Worm (Caenorhabditis elegans) whole organism, L4 larva: ENCODE data around the gene C08F11.17.

Experiments
- F10B5.3 ChIP-seq: sonication (generic microtip); optimal IDR thresholded peaks from 2 replicates; lab custom pipeline; 2016; ENCODE audit warnings: mild to moderate bottlenecking, missing genetic modification characterization, missing compliant biosample characterization
- F44E2.7 ChIP-seq: fragments of 200-800 bp; sonication (Bioruptor generic); IDR thresholded peaks from 2 replicates; pipeline ENCODE4 v2.1.2; 2022; ENCODE audit warnings: missing genetic modification characterization, missing compliant biosample characterization
- F49E8.2 ChIP-seq: sonication (generic microtip); optimal IDR thresholded peaks from 2 replicates; lab custom pipeline; 2016; ENCODE audit warnings: missing compliant biosample characterization, mild to moderate bottlenecking, missing genetic modification characterization, borderline replicate concordance
- Y48G9A.11 ChIP-seq: fragments of 200-800 bp; sonication (Bioruptor generic); IDR thresholded peaks from 2 replicates; pipeline ENCODE4 v1.3.6; 2022; ENCODE audit warnings: missing genetic modification reagents, missing genetic modification characterization, missing compliant biosample characterization
- ama-1 ChIP-seq: fragments of 150-350 bp; optimal IDR thresholded peaks from 2 replicates; lab custom pipeline; 2014; ENCODE audit warnings: inconsistent platforms, mixed read lengths
- ceh-44 ChIP-seq: fragments of 200-800 bp; sonication (Bioruptor generic); IDR thresholded peaks from 2 replicates; pipeline ENCODE4 v1.3.6; 2022; ENCODE audit warnings: missing genetic modification reagents, missing genetic modification characterization, missing compliant biosample characterization
- daf-16 ChIP-seq, 3 experiments: sonication (generic microtip); optimal IDR thresholded peaks; 2 replicates each; lab custom pipeline; 2016 to 2017; ENCODE audit warnings: missing genetic modification characterization in 3 of 3, missing genetic modification reagents in 3 of 3, mild to moderate bottlenecking in 2 of 3, missing compliant biosample characterization in 2 of 3, missing biosample characterization in 1 of 3, moderate library complexity in 1 of 3
- dve-1 ChIP-seq: sonication (generic microtip); optimal IDR thresholded peaks from 2 replicates; lab custom pipeline; 2017; ENCODE audit warnings: antibody characterized with exemption, mild to moderate bottlenecking, missing genetic modification characterization, missing compliant biosample characterization; ENCODE audit not compliant: insufficient read depth
- hlh-11 ChIP-seq: fragments of 200-800 bp; sonication (Bioruptor generic); optimal IDR thresholded peaks from 2 replicates; lab custom pipeline; 2018; ENCODE audit warnings: mild to moderate bottlenecking, missing genetic modification characterization, missing compliant biosample characterization
- lim-7 ChIP-seq: fragments of 200-800 bp; sonication (Bioruptor generic); IDR thresholded peaks from 2 replicates; pipeline ENCODE4 v1.3.6; 2022; ENCODE audit warnings: missing genetic modification characterization, missing compliant biosample characterization
- lin-15B ChIP-seq: fragments of 150-350 bp; sonication (generic microtip); optimal IDR thresholded peaks from 3 replicates; lab custom pipeline; 2014; ENCODE audit warnings: missing biosample characterization, missing genetic modification characterization
- lsy-2 ChIP-seq, 2 experiments: fragments of 150-350 bp in 1 of 2; sonication (generic microtip) in 1 of 2; optimal IDR thresholded peaks; 2 replicates each; lab custom pipeline; 2014 to 2017; ENCODE audit warnings: missing biosample characterization in 2 of 2, missing genetic modification characterization in 2 of 2
- mdt-29 ChIP-seq: fragments of 200-800 bp; sonication (Bioruptor generic); IDR thresholded peaks from 2 replicates; pipeline ENCODE4 v1.3.6; 2022; ENCODE audit warnings: missing genetic modification reagents, missing genetic modification characterization, missing compliant biosample characterization
- nhr-102 ChIP-seq: sonication (generic microtip); optimal IDR thresholded peaks from 2 replicates; lab custom pipeline; 2016; ENCODE audit warnings: mild to moderate bottlenecking, missing genetic modification characterization, moderate library complexity, missing compliant biosample characterization
- nhr-237 ChIP-seq: sonication (generic microtip); optimal IDR thresholded peaks from 2 replicates; lab custom pipeline; 2017; ENCODE audit warnings: missing biosample characterization, missing genetic modification characterization
- nhr-28 ChIP-seq: fragments of 150-350 bp; optimal IDR thresholded peaks from 2 replicates; lab custom pipeline; 2014; ENCODE audit warnings: missing biosample characterization, missing genetic modification characterization
- nhr-41 ChIP-seq: fragments of 200-800 bp; sonication (Bioruptor generic); IDR thresholded peaks from 2 replicates; pipeline ENCODE4 v1.3.6; 2022; ENCODE audit warnings: missing genetic modification reagents, missing genetic modification characterization, missing compliant biosample characterization
- nhr-42 ChIP-seq: fragments of 200-800 bp; sonication (Bioruptor generic); IDR thresholded peaks from 2 replicates; pipeline ENCODE4 v1.3.6; 2022; ENCODE audit warnings: missing genetic modification characterization, missing compliant biosample characterization
- nhr-6 ChIP-seq: fragments of 150-350 bp; optimal IDR thresholded peaks from 2 replicates; lab custom pipeline; 2014; ENCODE audit warnings: missing biosample characterization, missing genetic modification characterization
- nhr-77 ChIP-seq: fragments of 150-350 bp; optimal IDR thresholded peaks from 2 replicates; lab custom pipeline; 2014; ENCODE audit warnings: missing biosample characterization, missing genetic modification characterization
- pha-4 ChIP-seq, 2 experiments: fragments of 150-350 bp in 1 of 2; fragments of 200-800 bp in 1 of 2; sonication (Bioruptor generic) in 1 of 2; IDR thresholded peaks in 1 of 2; optimal IDR thresholded peaks in 1 of 2; 2 replicates each; pipeline versions ENCODE4 v1.3.6 to Lab custom; 2014 to 2022; ENCODE audit warnings: missing genetic modification characterization in 2 of 2, missing genetic modification reagents in 2 of 2, missing biosample characterization in 1 of 2, missing compliant biosample characterization in 1 of 2
- php-3 ChIP-seq: fragments of 200-800 bp; sonication (Bioruptor generic); IDR thresholded peaks from 2 replicates; pipeline ENCODE4 v1.3.6; 2022; ENCODE audit warnings: missing genetic modification reagents, missing genetic modification characterization, missing compliant biosample characterization
- pqm-1 ChIP-seq: sonication (generic microtip); optimal IDR thresholded peaks from 2 replicates; lab custom pipeline; 2017; ENCODE audit warnings: missing biosample characterization, missing genetic modification characterization
- sdz-12 ChIP-seq: fragments of 200-800 bp; sonication (Bioruptor generic); optimal IDR thresholded peaks from 2 replicates; lab custom pipeline; 2018; ENCODE audit warnings: mild to moderate bottlenecking, missing genetic modification characterization, missing compliant biosample characterization
- snpc-1.2 ChIP-seq: fragments of 200-800 bp; sonication (Bioruptor generic); IDR thresholded peaks from 2 replicates; pipeline ENCODE4 v1.3.6; 2022; ENCODE audit warnings: missing genetic modification reagents, missing genetic modification characterization, missing compliant biosample characterization
- snpc-4 ChIP-seq: fragments of 150-350 bp; optimal IDR thresholded peaks from 2 replicates; lab custom pipeline; 2014; ENCODE audit warnings: missing biosample characterization, missing genetic modification characterization
- spr-1 ChIP-seq: sonication (generic microtip); optimal IDR thresholded peaks from 2 replicates; lab custom pipeline; 2016; ENCODE audit warnings: mild to moderate bottlenecking, missing genetic modification characterization, missing compliant biosample characterization
- unc-39 ChIP-seq: sonication (generic microtip); optimal IDR thresholded peaks from 2 replicates; lab custom pipeline; 2017; ENCODE audit warnings: missing biosample characterization, missing genetic modification characterization
- unc-62 ChIP-seq, 3 experiments: fragments of 150-350 bp in 1 of 3; sonication (generic microtip); optimal IDR thresholded peaks in 2 of 3; peaks in 1 of 3; 1 replicate in 1 of 3; 2 replicates in 2 of 3; lab custom pipeline; 2014 to 2017; ENCODE audit warnings: missing biosample characterization in 3 of 3, missing genetic modification characterization in 3 of 3, missing genetic modification reagents in 3 of 3, missing genotype in 1 of 3
- ztf-7 ChIP-seq: fragments of 150-350 bp; optimal IDR thresholded peaks from 2 replicates; lab custom pipeline; 2014; ENCODE audit warnings: missing biosample characterization, missing genetic modification characterization

Gene C08F11.17

DNA sequence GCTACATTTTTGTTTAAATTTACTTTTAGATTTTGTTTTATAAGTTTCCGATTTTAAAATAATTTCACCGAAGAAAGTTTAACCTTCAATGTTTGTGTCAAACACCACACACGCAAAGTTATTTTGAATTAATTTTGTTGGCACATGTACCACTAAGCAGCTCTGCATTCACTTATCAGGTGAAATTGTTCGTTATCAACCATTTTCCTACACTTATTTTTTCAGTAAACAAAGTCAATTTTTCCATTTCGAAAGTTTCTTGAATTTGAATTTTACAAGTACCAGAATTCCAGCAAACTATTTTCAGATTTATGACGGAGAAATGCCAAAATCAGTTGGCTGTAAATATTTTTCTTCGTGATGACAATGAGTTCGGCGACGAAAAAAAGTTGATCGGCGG lies 30.9 kb downstream of the C08F11.17 start, which contains the start of gene C08F11.3:
Gene C08F11.3, plus strand, starts transcription at position 301 of the 400 bp plus-strand sequence.
- no peak for TF ChIP-seq spr-1 (tag; lab: Kevin White, UChicago)
- TF ChIP-seq nhr-28 (tag; lab: Kevin White, UChicago) = peak; percentile 1
- no peak for TF ChIP-seq daf-16 (GFP tag; optimal IDR thresholded peaks at IDR 0.05; lab: Kevin White, UChicago)
- peak; percentile 71 for TF ChIP-seq daf-16 (tag; optimal IDR thresholded peaks at IDR 0.05; lab: Kevin White, UChicago)
- TF ChIP-seq sdz-12 (GFP tag; lab: Kevin White, UChicago) = no peak

DNA sequence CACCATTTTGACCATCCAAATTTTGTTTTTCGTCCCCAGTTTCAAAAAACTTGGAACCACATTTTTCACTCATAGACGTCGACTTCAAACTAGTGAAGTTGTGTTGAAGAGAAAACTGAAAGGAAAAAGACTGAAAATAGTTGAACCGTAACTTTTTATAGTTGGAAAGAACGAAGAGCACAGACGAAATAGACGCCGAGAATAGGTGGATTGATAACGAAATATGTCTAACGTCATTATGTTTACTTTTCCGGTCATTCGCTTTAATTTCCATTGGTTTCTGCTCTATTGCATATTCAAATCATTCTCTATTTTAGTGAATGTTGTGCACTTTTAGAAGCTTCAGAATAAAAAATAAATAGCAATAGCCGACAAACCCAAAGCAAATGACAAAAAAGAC lies 40.4 kb downstream of the C08F11.17 start, which contains the start of gene C08F11.13:
Gene C08F11.13, minus strand, starts transcription at position 138 of the 400 bp plus-strand sequence.
- TF ChIP-seq dve-1 (tag; lab: Kevin White, UChicago) (peak; percentile 44), nhr-28 (tag; lab: Kevin White, UChicago) (peak; percentile 59), lin-15B (tag; lab: Kevin White, UChicago) (no peak), hlh-11 (tag; lab: Kevin White, UChicago) (no peak), nhr-77 (tag; lab: Kevin White, UChicago) (peak; percentile 7), pha-4 (GFP tag; IDR thresholded peaks at IDR 0.05; lab: Robert Waterston, UW) (no peak), pha-4 (tag; optimal IDR thresholded peaks at IDR 0.05; lab: Kevin White, UChicago) (no peak), snpc-1.2 (GFP tag; lab: Robert Waterston, UW) (no peak), php-3 (GFP tag; lab: Robert Waterston, UW) (no peak), unc-62 (GFP tag; optimal IDR thresholded peaks at IDR 0.05 in 1 of 2; lab: Kevin White, UChicago) (peak in 1 of 2 experiments; percentile 54), unc-62 (tag; optimal IDR thresholded peaks at IDR 0.05; lab: Kevin White, UChicago) (no peak), nhr-237 (tag; lab: Kevin White, UChicago) (no peak), unc-39 (tag; lab: Kevin White, UChicago) (no peak), pqm-1 (peak; percentile 23), nhr-42 (no peak), F10B5.3 (no peak), daf-16 (GFP tag; optimal IDR thresholded peaks at IDR 0.05; lab: Kevin White, UChicago) (no peak), daf-16 (tag; optimal IDR thresholded peaks at IDR 0.05; lab: Kevin White, UChicago) (peak; percentile 89)

DNA sequence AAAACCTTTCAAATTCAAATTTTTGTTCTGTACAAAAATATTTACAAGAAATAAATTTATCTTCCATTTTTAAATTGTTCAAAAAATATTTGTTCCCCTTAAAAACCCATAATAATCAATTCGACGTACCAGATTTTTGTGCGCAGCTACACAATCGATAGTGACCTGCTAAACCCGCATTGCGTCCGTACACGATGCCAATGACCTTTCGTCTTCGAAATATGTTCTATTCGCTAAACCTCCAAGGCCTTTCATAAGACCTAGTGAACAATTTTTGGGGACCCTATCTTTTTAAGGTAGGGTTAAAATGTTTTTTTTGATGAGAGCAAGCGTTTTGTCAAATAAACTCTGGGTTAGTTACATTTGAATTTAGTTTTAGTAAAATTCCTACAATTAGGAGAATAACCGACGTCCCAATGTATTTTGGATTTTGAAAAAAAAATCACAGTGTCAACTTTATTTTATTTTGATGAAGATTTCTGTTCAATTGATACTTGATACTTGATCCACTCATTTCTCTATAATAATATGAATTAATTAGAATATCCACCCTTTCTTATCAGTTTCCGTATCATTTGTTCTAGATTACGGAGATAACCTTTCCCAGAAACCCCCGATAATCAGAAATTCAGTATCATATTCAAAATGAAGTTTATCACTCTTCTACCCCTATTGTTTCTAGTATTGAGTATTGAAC lies 48.0 kb downstream of the C08F11.17 start, which contains the start of gene Y45F10B.59:
Gene Y45F10B.59, plus strand, starts transcription at position 647 of the 697 bp plus-strand sequence.
- peak; percentile 91 for TF ChIP-seq snpc-1.2 (GFP tag; lab: Robert Waterston, UW)
- no peak for TF ChIP-seq nhr-41 (GFP tag; lab: Robert Waterston, UW)
- TF ChIP-seq, all 104 proteins: peak for 1

ce11 chrIV:13601428-13601827 lies 48.7 kb downstream of the C08F11.17 start:
- TF ChIP-seq mdt-29 (GFP tag; lab: Robert Waterston, UW) = peak; percentile 69; the same call in 1 of the 2 replicates
- no peak for TF ChIP-seq ceh-44 (GFP tag; lab: Robert Waterston, UW)
- no peak for TF ChIP-seq ama-1 (lab: Kevin White, UChicago)
- peak; percentile 53 for TF ChIP-seq F49E8.2 (tag; lab: Kevin White, UChicago)
- peak; percentile 97 for TF ChIP-seq snpc-1.2 (GFP tag; lab: Robert Waterston, UW)
- TF ChIP-seq nhr-102 (tag; lab: Kevin White, UChicago) = no peak
- no peak for TF ChIP-seq ztf-7 (tag; lab: Kevin White, UChicago)
- 0 out of 2 replicates have a peak, but pooled peaks have one; percentile 15 for TF ChIP-seq Y48G9A.11

- TF ChIP-seq snpc-4 (tag; lab: Kevin White, UChicago) = peak; percentile 50
- no peak for TF ChIP-seq nhr-6 (tag; lab: Kevin White, UChicago)
- no peak for TF ChIP-seq lim-7
- peak; percentile 98 for TF ChIP-seq snpc-1.2 (GFP tag; lab: Robert Waterston, UW)
- TF ChIP-seq F44E2.7 (GFP tag; lab: Robert Waterston, UW) = no peak
- TF ChIP-seq mdt-29 (GFP tag; lab: Robert Waterston, UW) = 0 out of 2 replicates have a peak, but pooled peaks have one; percentile 40
- no peak for TF ChIP-seq lsy-2 (tag; optimal IDR thresholded peaks at IDR 0.05; lab: Kevin White, UChicago)
These were observed 49.5 kb downstream of the C08F11.17 start for ce11 chrIV:13600643-13601042.
